Worm (Caenorhabditis elegans) whole organism, L1 larva: ENCODE data around the gene Y66C5A.1.

Experiments used
- ama-1 ChIP-seq: fragments of 150-350 bp; optimal IDR thresholded peaks from 2 replicates; lab custom pipeline; 2014
- ceh-82 ChIP-seq, 3 experiments: fragments of 150-350 bp in 1 of 3; sonication (generic microtip) in 2 of 3; optimal IDR thresholded peaks; 2 replicates each; lab custom pipeline; 2014 to 2017; ENCODE audit warnings: missing biosample characterization in 3 of 3, missing genetic modification characterization in 3 of 3
- egl-13 ChIP-seq: sonication (generic microtip); optimal IDR thresholded peaks from 2 replicates; lab custom pipeline; 2016; ENCODE audit warnings: missing genotype, missing genetic modification reagents, missing genetic modification characterization, missing compliant biosample characterization
- mep-1 ChIP-seq: fragments of 150-350 bp; optimal IDR thresholded peaks from 2 replicates; lab custom pipeline; 2014; ENCODE audit warnings: missing biosample characterization, missing genetic modification characterization
- snpc-4 ChIP-seq: fragments of 150-350 bp; optimal IDR thresholded peaks from 2 replicates; lab custom pipeline; 2014; ENCODE audit warnings: missing biosample characterization, missing genetic modification characterization
- ztf-4 ChIP-seq: fragments of 150-350 bp; optimal IDR thresholded peaks from 2 replicates; lab custom pipeline; 2014; ENCODE audit warnings: missing biosample characterization, missing genetic modification characterization

DNA sequence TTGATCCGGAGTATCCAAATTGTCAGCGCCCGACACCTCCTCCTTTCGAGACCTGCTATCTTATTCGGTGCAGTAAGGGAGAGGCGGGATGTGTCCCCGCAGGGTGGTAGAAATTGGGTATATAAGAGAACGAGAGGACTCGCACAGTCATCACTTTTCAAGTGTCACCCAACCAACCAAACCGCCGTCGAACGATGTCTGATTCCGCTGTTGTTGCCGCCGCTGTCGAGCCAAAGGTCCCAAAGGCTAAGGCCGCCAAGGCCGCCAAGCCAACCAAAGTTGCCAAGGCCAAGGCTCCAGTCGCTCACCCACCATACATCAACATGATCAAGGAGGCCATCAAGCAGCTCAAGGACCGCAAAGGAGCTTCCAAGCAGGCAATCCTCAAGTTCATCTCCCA is 34.6 kb upstream of the Y66C5A.1 start, which contains the start of gene his-24:
- TF ChIP-seq ceh-82 (tag; optimal IDR thresholded peaks at IDR 0.05; lab: Kevin White, UChicago) (peak; percentile 45 to 87 (median 48)), mep-1 (tag; lab: Kevin White, UChicago) (peak; percentile 35), ztf-4 (no peak), ama-1 (lab: Kevin White, UChicago) (peak; percentile 74), egl-13 (tag; lab: Kevin White, UChicago) (no peak), snpc-4 (tag; lab: Kevin White, UChicago) (peak; percentile 54)
